Fruit fly (Drosophila melanogaster) whole organism, pupa: ENCODE results near the gene Toll-6.

Experiments used
- CG12605 ChIP-seq: fragments of 200-800 bp; sonication (Bioruptor generic); IDR thresholded peaks from 2 replicates; pipeline ENCODE4 v1.3.6; 2022; ENCODE audit warnings: missing biosample characterization, missing genetic modification characterization
- CG14655 ChIP-seq: fragments of 200-800 bp; sonication (Bioruptor generic); optimal IDR thresholded peaks from 3 replicates; lab custom pipeline; 2017; ENCODE audit warnings: mild to moderate bottlenecking, missing biosample characterization, missing genetic modification reagents, missing genetic modification characterization
- CG32121 ChIP-seq: fragments of 200-800 bp; sonication (Bioruptor generic); IDR thresholded peaks from 2 replicates; pipeline ENCODE4 v1.3.6; 2022; ENCODE audit warnings: missing biosample characterization, missing genetic modification characterization
- CG4496 ChIP-seq: fragments of 200-800 bp; sonication (Bioruptor generic); IDR thresholded peaks from 3 replicates; pipeline ENCODE4 v1.3.6; 2022; ENCODE audit warnings: missing biosample characterization, missing genetic modification characterization
- D1 ChIP-seq: fragments of 200-800 bp; sonication (Bioruptor generic); optimal IDR thresholded peaks from 2 replicates; lab custom pipeline; 2018; ENCODE audit warnings: missing biosample characterization, mild to moderate bottlenecking, missing genetic modification characterization, moderate library complexity
- EcR ChIP-seq: fragments of 200-800 bp; sonication (Bioruptor generic); optimal IDR thresholded peaks from 3 replicates; lab custom pipeline; 2019; ENCODE audit warnings: missing biosample characterization, missing genetic modification characterization, mild to moderate bottlenecking, moderate library complexity, missing genetic modification reagents
- gl ChIP-seq: fragments of 200-800 bp; sonication (Bioruptor generic); optimal IDR thresholded peaks from 2 replicates; lab custom pipeline; 2018; ENCODE audit warnings: missing biosample characterization, mild to moderate bottlenecking, missing genetic modification characterization
- rn ChIP-seq: fragments of 200-800 bp; sonication (Bioruptor generic); IDR thresholded peaks from 2 replicates; pipeline ENCODE4 v1.3.6; 2022; ENCODE audit warnings: missing biosample characterization, missing genetic modification characterization

- TF ChIP-seq gl = no peak
- TF ChIP-seq EcR (GFP tag; lab: Kevin White, UChicago) = no peak
- no peak for TF ChIP-seq CG12605 (GFP tag; lab: Robert Waterston, UW)
- no peak for TF ChIP-seq rn (GFP tag; lab: Robert Waterston, UW)
- no peak for TF ChIP-seq D1 (tag; lab: Kevin White, UChicago)
- TF ChIP-seq CG14655 (GFP tag; lab: Kevin White, UChicago) = no peak
- no peak for TF ChIP-seq CG4496 (GFP tag; lab: Robert Waterston, UW)
- TF ChIP-seq CG32121 (GFP tag; lab: Robert Waterston, UW) = no peak
Measured at dm6 chr3L:15298658-15299057, 37.8 kb upstream of the Toll-6 start, which contains the start of gene Best4.
